Comparison of ENCODE assay signal across 5 fruit fly cellular contexts in genomic region chr3L:9410754-9411423, dm6.
TF ChIP-seq lines count a peak whose summit lies in the region.

Gene CG4022 (minus strand): TSS chr3L:9410832.
Gene Cpsf5 (plus strand): TSS chr3L:9411038.

TF ChIP-seq in whole organism, adult, 20 proteins besides CTCF, POLR2A, EP300 and RAD21 (continued from another document):
- TF ChIP-seq Clk (GFP tag; optimal IDR thresholded peaks at IDR 0.05; lab: Kevin White, UChicago) (peak; percentile 62), CG5204 (GFP tag; optimal IDR thresholded peaks at IDR 0.05; lab: Kevin White, UChicago) (no peak)
TF ChIP-seq in whole organism, adult: peak in this region for 17.

TF ChIP-seq in whole organism, embryonic, 481 proteins besides CTCF, POLR2A, EP300 and RAD21 (continued from another document and continues in another):
- peak; percentile 84 for TF ChIP-seq Xbp1 (GFP tag; optimal IDR thresholded peaks at IDR 0.05; lab: Kevin White, UChicago)
- peak; percentile 50; the same call in 1 of the 2 replicates for TF ChIP-seq chm (GFP tag; IDR thresholded peaks at IDR 0.05; lab: Robert Waterston, UW)
- TF ChIP-seq Hr39 (optimal IDR thresholded peaks at IDR 0.05; lab: Kevin White, UChicago) = no peak
- TF ChIP-seq ap (GFP tag; IDR thresholded peaks at IDR 0.05; lab: Robert Waterston, UW) = peak; percentile 56
- TF ChIP-seq pita (GFP tag; optimal IDR thresholded peaks at IDR 0.05; lab: Kevin White, UChicago) = no peak
- peak; percentile 66 for TF ChIP-seq CG1024 (GFP tag; IDR thresholded peaks at IDR 0.05; lab: Robert Waterston, UW)
- TF ChIP-seq grn (GFP tag; optimal IDR thresholded peaks at IDR 0.05; lab: Kevin White, UChicago) = peak; percentile 35
- TF ChIP-seq Elba2 (GFP tag; optimal IDR thresholded peaks at IDR 0.05; lab: Kevin White, UChicago) = peak; percentile 63
- peak; percentile 34 for TF ChIP-seq bigmax (GFP tag; optimal IDR thresholded peaks at IDR 0.05; lab: Kevin White, UChicago)
- TF ChIP-seq ERR (GFP tag; optimal IDR thresholded peaks at IDR 0.05; lab: Kevin White, UChicago) = no peak
- peak; percentile 83 for TF ChIP-seq zfh1 (GFP tag; IDR thresholded peaks at IDR 0.05; lab: Robert Waterston, UW)
- TF ChIP-seq klu (GFP tag; IDR thresholded peaks at IDR 0.05; lab: Robert Waterston, UW) = peak; percentile 77
- peak; percentile 79 for TF ChIP-seq CG6689 (GFP tag; IDR thresholded peaks at IDR 0.05; lab: Robert Waterston, UW)
- peak; percentile 23 for TF ChIP-seq CG34376 (GFP tag; optimal IDR thresholded peaks at IDR 0.05; lab: Kevin White, UChicago)
- TF ChIP-seq Hmx (GFP tag; optimal IDR thresholded peaks at IDR 0.05; lab: Kevin White, UChicago) = peak; percentile 44
- peak; percentile 81 for TF ChIP-seq H2.0 (GFP tag; IDR thresholded peaks at IDR 0.05; lab: Robert Waterston, UW)
- peak; percentile 53 for TF ChIP-seq gcm2 (GFP tag; optimal IDR thresholded peaks at IDR 0.05; lab: Kevin White, UChicago)
- peak; percentile 76 for TF ChIP-seq Aef1 (GFP tag; IDR thresholded peaks at IDR 0.05; lab: Robert Waterston, UW)
- peak; percentile 78 for TF ChIP-seq Fer3 (tag; optimal IDR thresholded peaks at IDR 0.05; lab: Kevin White, UChicago)
- no peak for TF ChIP-seq CG8478 (optimal IDR thresholded peaks at IDR 0.05; lab: Kevin White, UChicago)
- TF ChIP-seq CG17385 (GFP tag; optimal IDR thresholded peaks at IDR 0.05; lab: Kevin White, UChicago) = peak; percentile 81
- TF ChIP-seq pho (GFP tag; optimal IDR thresholded peaks at IDR 0.05; lab: Kevin White, UChicago) = peak; percentile 67
- TF ChIP-seq tll (GFP tag; optimal IDR thresholded peaks at IDR 0.05; lab: Kevin White, UChicago) = no peak
- TF ChIP-seq Neu2 (GFP tag; optimal IDR thresholded peaks at IDR 0.05; lab: Kevin White, UChicago; ENCODE audit: borderline replicate concordance) = no peak
- TF ChIP-seq CG11695 (GFP tag; IDR thresholded peaks at IDR 0.05; lab: Robert Waterston, UW) = peak; percentile 73
- TF ChIP-seq Jarid2 (GFP tag; optimal IDR thresholded peaks at IDR 0.05; lab: Kevin White, UChicago) = no peak
- no peak for TF ChIP-seq Vsx1 (GFP tag; optimal IDR thresholded peaks at IDR 0.05; lab: Kevin White, UChicago)
- peak; percentile 71 for TF ChIP-seq kay (GFP tag; optimal IDR thresholded peaks at IDR 0.05; lab: Kevin White, UChicago)
- peak; percentile 78 for TF ChIP-seq Meics (GFP tag; optimal IDR thresholded peaks at IDR 0.05; lab: Kevin White, UChicago)
- TF ChIP-seq CG12155 (GFP tag; optimal IDR thresholded peaks at IDR 0.05; lab: Kevin White, UChicago) = peak; percentile 82
- peak; percentile 86 for TF ChIP-seq Abd-B (GFP tag; optimal IDR thresholded peaks at IDR 0.05; lab: Kevin White, UChicago)
- peak; percentile 87 for TF ChIP-seq NfI (GFP tag; optimal IDR thresholded peaks at IDR 0.05; lab: Kevin White, UChicago)

TF ChIP-seq in whole organism, prepupa, 60 proteins besides CTCF, POLR2A, EP300 and RAD21 (continued from another document and continues in another):
- peak; percentile 46 for TF ChIP-seq Ets21C (GFP tag; optimal IDR thresholded peaks at IDR 0.05; lab: Kevin White, UChicago)
- peak; percentile 46 for TF ChIP-seq Sox15 (GFP tag; optimal IDR thresholded peaks at IDR 0.05; lab: Kevin White, UChicago)
- TF ChIP-seq topi (GFP tag; optimal IDR thresholded peaks at IDR 0.05; lab: Kevin White, UChicago) = peak; percentile 70
- peak; percentile 71 for TF ChIP-seq Smox (GFP tag; optimal IDR thresholded peaks at IDR 0.05; lab: Kevin White, UChicago)
- no peak for TF ChIP-seq CG4318 (GFP tag; optimal IDR thresholded peaks at IDR 0.05; lab: Kevin White, UChicago)
- no peak for TF ChIP-seq dac (GFP tag; optimal IDR thresholded peaks at IDR 0.05; lab: Kevin White, UChicago)
- peak; percentile 75 for TF ChIP-seq CG3032 (tag; optimal IDR thresholded peaks at IDR 0.05; lab: Kevin White, UChicago)
- peak; percentile 34 to 47 for TF ChIP-seq ss (GFP tag; optimal IDR thresholded peaks at IDR 0.05; lab: Kevin White, UChicago)
- TF ChIP-seq CG11762 (GFP tag; optimal IDR thresholded peaks at IDR 0.05; lab: Kevin White, UChicago; ENCODE audit: insufficient read depth) = peak; percentile 45
- peak; percentile 70 for TF ChIP-seq Sox14 (GFP tag; optimal IDR thresholded peaks at IDR 0.05; lab: Kevin White, UChicago)
- TF ChIP-seq achi (GFP tag; optimal IDR thresholded peaks at IDR 0.05; lab: Kevin White, UChicago) = peak; percentile 77
- peak; percentile 79 for TF ChIP-seq CG10631 (GFP tag; optimal IDR thresholded peaks at IDR 0.05; lab: Kevin White, UChicago)
- peak; percentile 82 for TF ChIP-seq CG32006 (GFP tag; optimal IDR thresholded peaks at IDR 0.05; lab: Kevin White, UChicago)
- TF ChIP-seq salr (GFP tag; optimal IDR thresholded peaks at IDR 0.05; lab: Kevin White, UChicago) = no peak
- TF ChIP-seq CG11902 (GFP tag; optimal IDR thresholded peaks at IDR 0.05; lab: Kevin White, UChicago) = peak; percentile 4
- TF ChIP-seq CG34406 (GFP tag; optimal IDR thresholded peaks at IDR 0.05; lab: Kevin White, UChicago) = peak; percentile 71
- TF ChIP-seq CG6792 (GFP tag; optimal IDR thresholded peaks at IDR 0.05; lab: Kevin White, UChicago) = peak; percentile 64
- no peak for TF ChIP-seq CG8319 (GFP tag; optimal IDR thresholded peaks at IDR 0.05; lab: Kevin White, UChicago)
- TF ChIP-seq CG31627 (GFP tag; optimal IDR thresholded peaks at IDR 0.05; lab: Kevin White, UChicago) = peak; percentile 67
- TF ChIP-seq CG3919 (GFP tag; optimal IDR thresholded peaks at IDR 0.05; lab: Kevin White, UChicago) = peak; percentile 67
- peak; percentile 83; the same call in 2 of the 3 replicates for TF ChIP-seq eg (GFP tag; IDR thresholded peaks at IDR 0.05; lab: Robert Waterston, UW)
- peak; percentile 79 for TF ChIP-seq CG6163 (GFP tag; IDR thresholded peaks at IDR 0.05; lab: Robert Waterston, UW)
- no peak for TF ChIP-seq Blimp-1 (GFP tag; optimal IDR thresholded peaks at IDR 0.05; lab: Kevin White, UChicago)
- TF ChIP-seq CG11294 (GFP tag; IDR thresholded peaks at IDR 0.05; lab: Robert Waterston, UW) = 0 out of 2 replicates have a peak, but pooled peaks have one; percentile 22
- TF ChIP-seq fkh (GFP tag; optimal IDR thresholded peaks at IDR 0.05; lab: Kevin White, UChicago) = peak; percentile 99
- TF ChIP-seq Eip75B (GFP tag; optimal IDR thresholded peaks at IDR 0.05; lab: Kevin White, UChicago) = peak; percentile 78
- TF ChIP-seq lz (GFP tag; optimal IDR thresholded peaks at IDR 0.05; lab: Kevin White, UChicago) = peak; percentile 76
- TF ChIP-seq Hr38 (GFP tag; optimal IDR thresholded peaks at IDR 0.05; lab: Kevin White, UChicago) = no peak
- peak; percentile 62 for TF ChIP-seq Hr39 (GFP tag; optimal IDR thresholded peaks at IDR 0.05; lab: Kevin White, UChicago)
- peak; percentile 73 for TF ChIP-seq CG8119 (GFP tag; IDR thresholded peaks at IDR 0.05; lab: Robert Waterston, UW)
- peak; percentile 29 for TF ChIP-seq CG8632 (GFP tag; optimal IDR thresholded peaks at IDR 0.05; lab: Kevin White, UChicago)
- TF ChIP-seq CG6276 (GFP tag; optimal IDR thresholded peaks at IDR 0.05; lab: Kevin White, UChicago) = no peak
- TF ChIP-seq CG6808 (GFP tag; optimal IDR thresholded peaks at IDR 0.05; lab: Kevin White, UChicago) = peak; percentile 36

TF ChIP-seq in whole organism, pupa, 21 proteins besides CTCF, POLR2A, EP300 and RAD21 (continued from another document):
- TF ChIP-seq Pif1B (GFP tag; optimal IDR thresholded peaks at IDR 0.05; lab: Kevin White, UChicago) = peak; percentile 57

TF ChIP-seq in whole organism, wandering third instar larva, 38 proteins besides CTCF, POLR2A, EP300 and RAD21 (continued from another document):
- TF ChIP-seq tai (GFP tag; optimal IDR thresholded peaks at IDR 0.05; lab: Kevin White, UChicago) = no peak
- TF ChIP-seq Dfd (GFP tag; optimal IDR thresholded peaks at IDR 0.05; lab: Kevin White, UChicago) = no peak
- peak; percentile 61 for TF ChIP-seq fru (GFP tag; optimal IDR thresholded peaks at IDR 0.05; lab: Kevin White, UChicago)
- TF ChIP-seq ey (GFP tag; optimal IDR thresholded peaks at IDR 0.05; lab: Kevin White, UChicago) = peak; percentile 81
- TF ChIP-seq psq (GFP tag; optimal IDR thresholded peaks at IDR 0.05; lab: Kevin White, UChicago) = peak; percentile 58
- peak; percentile 76 for TF ChIP-seq Sp1 (GFP tag; optimal IDR thresholded peaks at IDR 0.05; lab: Kevin White, UChicago)
- peak; percentile 71 for TF ChIP-seq dsf (GFP tag; optimal IDR thresholded peaks at IDR 0.05; lab: Kevin White, UChicago; ENCODE audit: borderline replicate concordance)
- TF ChIP-seq N (GFP tag; optimal IDR thresholded peaks at IDR 0.05; lab: Kevin White, UChicago) = no peak
- TF ChIP-seq Vsx2 (GFP tag; optimal IDR thresholded peaks at IDR 0.05; lab: Kevin White, UChicago; ENCODE audit: partially characterized antibody) = no peak
- TF ChIP-seq GATAd (GFP tag; optimal IDR thresholded peaks at IDR 0.05; lab: Kevin White, UChicago) = peak; percentile 22
- TF ChIP-seq Abd-B (GFP tag; optimal IDR thresholded peaks at IDR 0.05; lab: Kevin White, UChicago) = no peak
- peak; percentile 56 for TF ChIP-seq sage (GFP tag; optimal IDR thresholded peaks at IDR 0.05; lab: Kevin White, UChicago)
- TF ChIP-seq HLH106 (tag; optimal IDR thresholded peaks at IDR 0.05; lab: Kevin White, UChicago) = peak; percentile 84
- TF ChIP-seq br (GFP tag; optimal IDR thresholded peaks at IDR 0.05; lab: Kevin White, UChicago) = peak; percentile 78
- no peak for TF ChIP-seq CG32264 (GFP tag; optimal IDR thresholded peaks at IDR 0.05; lab: Kevin White, UChicago)
- TF ChIP-seq rgr (GFP tag; optimal IDR thresholded peaks at IDR 0.05; lab: Kevin White, UChicago) = peak; percentile 88
